Fruit fly (Drosophila melanogaster) whole organism, prepupa: ENCODE data around the gene CG17637.

Source experiments
- Blimp-1 ChIP-seq: fragments of 200-800 bp; sonication (Bioruptor generic); optimal IDR thresholded peaks from 3 replicates; lab custom pipeline; 2017; ENCODE audit warnings: missing biosample characterization, missing genetic modification characterization, mild to moderate bottlenecking, moderate library complexity, missing genetic modification reagents
- CG10631 ChIP-seq: fragments of 200-800 bp; sonication (Bioruptor generic); optimal IDR thresholded peaks from 2 replicates; lab custom pipeline; 2016; ENCODE audit warnings: missing biosample characterization, missing genetic modification characterization
- CG10669 ChIP-seq: fragments of 200-800 bp; sonication (Bioruptor generic); optimal IDR thresholded peaks from 3 replicates; lab custom pipeline; 2018; ENCODE audit warnings: missing biosample characterization, mild to moderate bottlenecking, missing genetic modification characterization, moderate library complexity
- CG11294 ChIP-seq: fragments of 200-800 bp; sonication (Bioruptor generic); IDR thresholded peaks from 2 replicates; pipeline ENCODE4 v1.3.6; 2022; ENCODE audit warnings: missing biosample characterization, missing genetic modification characterization
- CG11762 ChIP-seq: fragments of 200-800 bp; sonication (Bioruptor generic); optimal IDR thresholded peaks from 3 replicates; lab custom pipeline; 2016; ENCODE audit warnings: missing biosample characterization, missing genetic modification characterization; ENCODE audit not compliant: insufficient read depth
- CG15336 ChIP-seq: fragments of 200-800 bp; sonication (Bioruptor generic); IDR thresholded peaks from 2 replicates; pipeline ENCODE4 v1.3.6; 2022; ENCODE audit warnings: missing biosample characterization, missing genetic modification characterization
- CG1621 ChIP-seq: fragments of 200-800 bp; sonication (Bioruptor generic); optimal IDR thresholded peaks from 3 replicates; lab custom pipeline; 2018; ENCODE audit warnings: missing biosample characterization, mild to moderate bottlenecking, missing genetic modification characterization
- CG16779 ChIP-seq: fragments of 200-800 bp; sonication (Bioruptor generic); optimal IDR thresholded peaks from 3 replicates; lab custom pipeline; 2017; ENCODE audit warnings: missing biosample characterization, mild to moderate bottlenecking, missing genetic modification characterization
- CG3032 ChIP-seq: fragments of 200-800 bp; optimal IDR thresholded peaks from 2 replicates; lab custom pipeline; 2019; ENCODE audit warnings: missing biosample characterization, mild to moderate bottlenecking, missing genetic modification characterization, moderate library complexity
- CG34406 ChIP-seq: fragments of 200-800 bp; sonication (Bioruptor generic); optimal IDR thresholded peaks from 3 replicates; lab custom pipeline; 2016; ENCODE audit warnings: missing biosample characterization, missing genetic modification characterization
- CG3919 ChIP-seq: fragments of 200-800 bp; sonication (Bioruptor generic); optimal IDR thresholded peaks from 3 replicates; lab custom pipeline; 2016; ENCODE audit warnings: missing biosample characterization, missing genetic modification characterization
- CG6163 ChIP-seq: fragments of 200-800 bp; sonication (Bioruptor generic); IDR thresholded peaks from 3 replicates; pipeline ENCODE4 v1.3.6; 2022; ENCODE audit warnings: missing biosample characterization, missing genetic modification characterization
- CG6276 ChIP-seq: fragments of 200-800 bp; sonication (Bioruptor generic); optimal IDR thresholded peaks from 2 replicates; lab custom pipeline; 2017; ENCODE audit warnings: missing biosample characterization, mild to moderate bottlenecking, missing genetic modification characterization
- CG6792 ChIP-seq: fragments of 200-800 bp; sonication (Bioruptor generic); optimal IDR thresholded peaks from 3 replicates; lab custom pipeline; 2016; ENCODE audit warnings: missing biosample characterization, missing genetic modification characterization
- CG6808 ChIP-seq: fragments of 200-800 bp; sonication (Bioruptor generic); optimal IDR thresholded peaks from 3 replicates; lab custom pipeline; 2017; ENCODE audit warnings: missing biosample characterization, missing genetic modification characterization, mild to moderate bottlenecking, moderate library complexity, missing genetic modification reagents
- CG6854 ChIP-seq: fragments of 200-800 bp; sonication (Bioruptor generic); optimal IDR thresholded peaks from 2 replicates; lab custom pipeline; 2017; ENCODE audit warnings: missing biosample characterization, mild to moderate bottlenecking, missing genetic modification characterization
- CG7368 ChIP-seq: fragments of 200-800 bp; sonication (Bioruptor generic); optimal IDR thresholded peaks from 3 replicates; lab custom pipeline; 2016; ENCODE audit warnings: missing biosample characterization, missing genetic modification characterization
- CG8119 ChIP-seq: fragments of 200-800 bp; sonication (Bioruptor generic); IDR thresholded peaks from 3 replicates; pipeline ENCODE4 v1.3.6; 2022; ENCODE audit warnings: missing biosample characterization, missing genetic modification characterization
- CG8319 ChIP-seq: fragments of 200-800 bp; sonication (Bioruptor generic); optimal IDR thresholded peaks from 3 replicates; lab custom pipeline; 2016; ENCODE audit warnings: missing biosample characterization, missing genetic modification characterization
- CG8632 ChIP-seq: fragments of 200-800 bp; sonication (Bioruptor generic); optimal IDR thresholded peaks from 3 replicates; lab custom pipeline; 2016; ENCODE audit warnings: missing biosample characterization, missing genetic modification characterization
- CG9139 ChIP-seq: fragments of 200-800 bp; sonication (Bioruptor generic); optimal IDR thresholded peaks from 3 replicates; lab custom pipeline; 2017; ENCODE audit warnings: missing biosample characterization, mild to moderate bottlenecking, missing genetic modification characterization
- Eip75B ChIP-seq: fragments of 200-800 bp; sonication (Bioruptor generic); optimal IDR thresholded peaks from 3 replicates; lab custom pipeline; 2016; ENCODE audit warnings: missing biosample characterization, missing genetic modification characterization
- Eip93F ChIP-seq: fragments of 200-800 bp; sonication (Bioruptor generic); optimal IDR thresholded peaks from 2 replicates; lab custom pipeline; 2016; ENCODE audit warnings: missing biosample characterization, mild to moderate bottlenecking, missing genetic modification characterization
- Ets96B ChIP-seq: fragments of 200-800 bp; optimal IDR thresholded peaks from 2 replicates; lab custom pipeline; 2019; ENCODE audit warnings: missing biosample characterization, mild to moderate bottlenecking, missing genetic modification characterization, moderate library complexity
- Gug ChIP-seq: fragments of 200-800 bp; sonication (Bioruptor generic); IDR thresholded peaks from 2 replicates; pipeline ENCODE4 v1.3.6; 2022; ENCODE audit warnings: missing biosample characterization, missing genetic modification characterization
- Hr38 ChIP-seq: sonication (Bioruptor generic); optimal IDR thresholded peaks from 2 replicates; lab custom pipeline; 2016; ENCODE audit warnings: missing biosample characterization, missing genetic modification characterization
- Hr39 ChIP-seq: fragments of 200-800 bp; sonication (Bioruptor generic); optimal IDR thresholded peaks from 2 replicates; lab custom pipeline; 2016; ENCODE audit warnings: missing biosample characterization, missing genetic modification characterization
- Lpt ChIP-seq: fragments of 200-800 bp; sonication (Bioruptor generic); optimal IDR thresholded peaks from 3 replicates; lab custom pipeline; 2016; ENCODE audit warnings: missing biosample characterization, missing genetic modification characterization
- Met ChIP-seq: fragments of 200-800 bp; sonication (Bioruptor generic); optimal IDR thresholded peaks from 3 replicates; lab custom pipeline; 2016; ENCODE audit warnings: missing biosample characterization, missing genetic modification characterization
- OdsH ChIP-seq: fragments of 200-800 bp; sonication (Bioruptor generic); optimal IDR thresholded peaks from 3 replicates; lab custom pipeline; 2016; ENCODE audit warnings: missing biosample characterization, missing genetic modification characterization
- Smox ChIP-seq: fragments of 200-800 bp; sonication (Bioruptor generic); optimal IDR thresholded peaks from 3 replicates; lab custom pipeline; 2016; ENCODE audit warnings: missing biosample characterization, missing genetic modification characterization
- Sox102F ChIP-seq: fragments of 200-800 bp; sonication (Bioruptor generic); optimal IDR thresholded peaks from 2 replicates; lab custom pipeline; 2016; ENCODE audit warnings: missing biosample characterization, mild to moderate bottlenecking, missing genetic modification characterization
- Sox14 ChIP-seq: fragments of 200-800 bp; sonication (Bioruptor generic); optimal IDR thresholded peaks from 3 replicates; lab custom pipeline; 2016; ENCODE audit warnings: missing biosample characterization, missing genetic modification characterization
- Sox15 ChIP-seq: fragments of 200-800 bp; sonication (Bioruptor generic); optimal IDR thresholded peaks from 3 replicates; lab custom pipeline; 2016; ENCODE audit warnings: missing biosample characterization, missing genetic modification characterization
- achi ChIP-seq: fragments of 200-800 bp; sonication (Bioruptor generic); optimal IDR thresholded peaks from 3 replicates; lab custom pipeline; 2016; ENCODE audit warnings: missing biosample characterization, missing genetic modification characterization
- cyc ChIP-seq: fragments of 200-800 bp; sonication (Bioruptor generic); optimal IDR thresholded peaks from 3 replicates; lab custom pipeline; 2016; ENCODE audit warnings: missing biosample characterization, missing genetic modification characterization
- dac ChIP-seq: fragments of 200-800 bp; sonication (Bioruptor generic); optimal IDR thresholded peaks from 2 replicates; lab custom pipeline; 2017; ENCODE audit warnings: missing biosample characterization, mild to moderate bottlenecking, missing genetic modification characterization
- dsx ChIP-seq: fragments of 200-800 bp; optimal IDR thresholded peaks from 3 replicates; lab custom pipeline; 2019; ENCODE audit warnings: missing biosample characterization, mild to moderate bottlenecking, missing genetic modification characterization, moderate library complexity; ENCODE audit not compliant: poor library complexity, severe bottlenecking
- eg ChIP-seq: fragments of 200-800 bp; sonication (Bioruptor generic); IDR thresholded peaks from 3 replicates; pipeline ENCODE4 v1.3.6; 2022; ENCODE audit warnings: missing biosample characterization, missing genetic modification characterization
- esn ChIP-seq: fragments of 200-800 bp; sonication (Bioruptor generic); optimal IDR thresholded peaks from 2 replicates; lab custom pipeline; 2016; ENCODE audit warnings: missing biosample characterization, mild to moderate bottlenecking, missing genetic modification characterization, moderate library complexity
- fd59A ChIP-seq: fragments of 200-800 bp; sonication (Bioruptor generic); optimal IDR thresholded peaks from 2 replicates; lab custom pipeline; 2017; ENCODE audit warnings: missing biosample characterization, mild to moderate bottlenecking, missing genetic modification characterization, missing genetic modification reagents
- fd85E ChIP-seq: fragments of 200-800 bp; sonication (Bioruptor generic); optimal IDR thresholded peaks from 3 replicates; lab custom pipeline; 2016; ENCODE audit warnings: missing biosample characterization, missing genetic modification characterization
- fkh ChIP-seq: fragments of 200-800 bp; sonication (Bioruptor generic); optimal IDR thresholded peaks from 3 replicates; lab custom pipeline; 2017; ENCODE audit warnings: missing biosample characterization, mild to moderate bottlenecking, missing genetic modification characterization, moderate library complexity
- lz ChIP-seq: fragments of 200-800 bp; sonication (Bioruptor generic); optimal IDR thresholded peaks from 3 replicates; lab custom pipeline; 2016; ENCODE audit warnings: missing biosample characterization, missing genetic modification characterization
- net ChIP-seq: fragments of 200-800 bp; sonication (Bioruptor generic); optimal IDR thresholded peaks from 3 replicates; lab custom pipeline; 2016; ENCODE audit warnings: missing biosample characterization, missing genetic modification characterization
- spab ChIP-seq: fragments of 200-800 bp; sonication (Bioruptor generic); optimal IDR thresholded peaks from 2 replicates; lab custom pipeline; 2017; ENCODE audit warnings: missing biosample characterization, mild to moderate bottlenecking, missing genetic modification characterization, missing genetic modification reagents
- ss ChIP-seq, 2 experiments: fragments of 200-800 bp; sonication (Bioruptor generic); optimal IDR thresholded peaks; 2 replicates in 1 of 2; 3 replicates in 1 of 2; lab custom pipeline; 2017 to 2018; ENCODE audit warnings: mild to moderate bottlenecking in 2 of 2, missing biosample characterization in 2 of 2, missing genetic modification characterization in 2 of 2, moderate library complexity in 1 of 2
- topi ChIP-seq: fragments of 200-800 bp; sonication (Bioruptor generic); optimal IDR thresholded peaks from 3 replicates; lab custom pipeline; 2016; ENCODE audit warnings: missing biosample characterization, missing genetic modification characterization
- vri ChIP-seq: fragments of 200-800 bp; sonication (Bioruptor generic); optimal IDR thresholded peaks from 3 replicates; lab custom pipeline; 2016; ENCODE audit warnings: missing biosample characterization, mild to moderate bottlenecking, missing genetic modification characterization

Gene CG17637

dm6 chr3L:20517897-20518804, 14.2 kb downstream of the CG17637 start:
- TF ChIP-seq eg, result peak; percentile 37; the same call in 1 of the 3 replicates
- no peak for TF ChIP-seq Eip93F
- peak; percentile 43; the same call in 2 of the 3 replicates for TF ChIP-seq CG8119
- peak; percentile 26 for TF ChIP-seq Ets96B (tag; lab: Kevin White, UChicago)
- peak; percentile 73 to 78 for TF ChIP-seq ss (GFP tag; optimal IDR thresholded peaks at IDR 0.05; lab: Kevin White, UChicago)
- no peak for TF ChIP-seq Hr38 (GFP tag; lab: Kevin White, UChicago)
- peak; percentile 41 for TF ChIP-seq Lpt
- peak; percentile 72 for TF ChIP-seq CG6808 (GFP tag; lab: Kevin White, UChicago)
- peak; percentile 26 for TF ChIP-seq CG3919 (GFP tag; lab: Kevin White, UChicago)
- TF ChIP-seq CG3032 (tag; lab: Kevin White, UChicago), result peak; percentile 5
- TF ChIP-seq CG1621 (tag; lab: Kevin White, UChicago), result peak; percentile 47
- no peak for TF ChIP-seq CG11762
- no peak for TF ChIP-seq CG8319 (GFP tag; lab: Kevin White, UChicago)
- TF ChIP-seq spab (GFP tag; lab: Kevin White, UChicago), result peak; percentile 52
- TF ChIP-seq Met (GFP tag; lab: Kevin White, UChicago), result peak; percentile 57
- TF ChIP-seq CG34406 (GFP tag; lab: Kevin White, UChicago), result no peak
- TF ChIP-seq dsx (GFP tag; lab: Kevin White, UChicago), result peak; percentile 59
- TF ChIP-seq fd59A (GFP tag; lab: Kevin White, UChicago), result no peak
- TF ChIP-seq net, result peak; percentile 17
- no peak for TF ChIP-seq fd85E (GFP tag; lab: Kevin White, UChicago)
- TF ChIP-seq CG10631 (GFP tag; lab: Kevin White, UChicago), result peak; percentile 21
- TF ChIP-seq Blimp-1 (GFP tag; lab: Kevin White, UChicago), result peak; percentile 13
- peak; percentile 38 for TF ChIP-seq CG8632
- TF ChIP-seq CG16779 (tag; lab: Kevin White, UChicago), result peak; percentile 34
- no peak for TF ChIP-seq Gug (GFP tag; lab: Robert Waterston, UW)
- TF ChIP-seq Sox15 (GFP tag; lab: Kevin White, UChicago), result no peak
- peak; percentile 58 for TF ChIP-seq esn (GFP tag; lab: Kevin White, UChicago)
- no peak for TF ChIP-seq dac (GFP tag; lab: Kevin White, UChicago)
- TF ChIP-seq lz (GFP tag; lab: Kevin White, UChicago), result peak; percentile 48
- TF ChIP-seq CG9139 (GFP tag; lab: Kevin White, UChicago), result peak; percentile 70
- no peak for TF ChIP-seq CG11294 (GFP tag; lab: Robert Waterston, UW)
- TF ChIP-seq CG10669, result peak; percentile 5
- TF ChIP-seq OdsH (GFP tag; lab: Kevin White, UChicago), result peak; percentile 5
- TF ChIP-seq topi, result peak; percentile 57
- TF ChIP-seq CG6276 (GFP tag; lab: Kevin White, UChicago), result peak; percentile 41
- no peak for TF ChIP-seq cyc (GFP tag; lab: Kevin White, UChicago)
- TF ChIP-seq Sox14, result peak; percentile 95
- TF ChIP-seq Smox, result peak; percentile 56
- TF ChIP-seq Eip75B (GFP tag; lab: Kevin White, UChicago), result peak; percentile 14
- TF ChIP-seq vri (GFP tag; lab: Kevin White, UChicago), result peak; percentile 47
- peak; percentile 22 for TF ChIP-seq achi (GFP tag; lab: Kevin White, UChicago)
- TF ChIP-seq CG15336 (GFP tag; lab: Robert Waterston, UW), result 0 out of 2 replicates have a peak, but pooled peaks have one; percentile 7
- peak; percentile 85 for TF ChIP-seq fkh (GFP tag; lab: Kevin White, UChicago)
- TF ChIP-seq Sox102F (GFP tag; lab: Kevin White, UChicago), result peak; percentile 20
- TF ChIP-seq CG6854 (GFP tag; lab: Kevin White, UChicago), result peak; percentile 67
- peak; percentile 55 for TF ChIP-seq Hr39 (GFP tag; lab: Kevin White, UChicago)
- peak; percentile 20 for TF ChIP-seq CG7368 (GFP tag; lab: Kevin White, UChicago)
- TF ChIP-seq CG6163 (GFP tag; lab: Robert Waterston, UW), result peak; percentile 88
- TF ChIP-seq CG6792, result no peak
